Fruit fly (Drosophila melanogaster) whole organism, embryonic: ENCODE data around the gene Ogdh.

Source experiments
- CG4282 ChIP-seq: fragments of 200-800 bp; sonication (Bioruptor generic); optimal IDR thresholded peaks from 2 replicates; lab custom pipeline; 2016; ENCODE audit warnings: missing biosample characterization, missing genetic modification characterization
- CG7556 ChIP-seq: fragments of 200-800 bp; sonication (Bioruptor generic); optimal IDR thresholded peaks from 2 replicates; lab custom pipeline; 2017; ENCODE audit warnings: missing biosample characterization, mild to moderate bottlenecking, missing genetic modification characterization
- CG8478 ChIP-seq: fragments of >200 bp; optimal IDR thresholded peaks from 2 replicates; lab custom pipeline; 2018
- Dp ChIP-seq: fragments of 200-800 bp; sonication (Bioruptor generic); optimal IDR thresholded peaks from 2 replicates; lab custom pipeline; 2018; ENCODE audit warnings: missing biosample characterization, mild to moderate bottlenecking, missing genetic modification characterization, moderate library complexity
- kni ChIP-seq: fragments of 200-800 bp; sonication (Bioruptor generic); optimal IDR thresholded peaks from 3 replicates; lab custom pipeline; 2017; ENCODE audit warnings: mild to moderate bottlenecking, missing biosample characterization, missing genetic modification reagents, missing genetic modification characterization

DNA sequence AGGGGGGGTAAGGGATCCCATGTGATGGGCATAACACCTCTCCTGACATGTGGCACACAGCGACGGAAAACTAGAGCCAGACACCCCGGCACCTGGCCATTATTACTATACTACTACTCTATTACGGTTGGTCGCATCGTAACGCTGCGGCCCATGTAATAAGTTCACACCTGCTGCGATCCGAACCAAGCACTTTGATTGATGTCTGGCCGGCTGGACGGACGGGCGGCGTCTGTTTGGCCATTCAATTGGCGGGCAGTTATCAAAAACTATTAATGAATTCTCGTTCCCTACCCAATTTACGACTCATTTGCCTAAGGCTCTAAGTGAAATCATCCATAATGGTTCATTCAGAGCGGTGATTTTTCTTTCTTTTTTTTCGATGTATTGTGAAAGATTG is 52.9 kb downstream of the Ogdh start:
- TF ChIP-seq Dp (GFP tag; lab: Kevin White, UChicago) (no peak), CG8478 (lab: Kevin White, UChicago) (no peak), CG4282 (GFP tag; lab: Kevin White, UChicago) (no peak), kni (no peak), CG7556 (GFP tag; lab: Kevin White, UChicago) (no peak)
